Worm (Caenorhabditis elegans) whole organism, L2 larva: ENCODE results near the gene tkr-2.

Source experiments
- F13H6.1 ChIP-seq: sonication (generic microtip); optimal IDR thresholded peaks from 2 replicates; lab custom pipeline; 2016; ENCODE audit warnings: missing genetic modification characterization, missing compliant biosample characterization
- ama-1 ChIP-seq: fragments of 150-350 bp; optimal IDR thresholded peaks from 2 replicates; lab custom pipeline; 2018; ENCODE audit warnings: inconsistent platforms
- ceh-82 ChIP-seq: fragments of 150-350 bp; optimal IDR thresholded peaks from 2 replicates; lab custom pipeline; 2014; ENCODE audit warnings: missing biosample characterization, missing genetic modification characterization
- dmd-4 ChIP-seq: sonication (generic microtip); optimal IDR thresholded peaks from 2 replicates; lab custom pipeline; 2017; ENCODE audit warnings: missing biosample characterization, missing genetic modification characterization
- fos-1 ChIP-seq: fragments of 150-350 bp; optimal IDR thresholded peaks from 2 replicates; lab custom pipeline; 2014; ENCODE audit warnings: missing biosample characterization, missing genetic modification characterization
- lsy-2 ChIP-seq, 2 experiments: fragments of 150-350 bp in 1 of 2; sonication (generic microtip) in 1 of 2; optimal IDR thresholded peaks; 2 replicates each; lab custom pipeline; 2014 to 2017; ENCODE audit warnings: missing biosample characterization in 2 of 2, missing genetic modification characterization in 2 of 2
- mab-5 ChIP-seq: fragments of 150-350 bp; optimal IDR thresholded peaks from 2 replicates; lab custom pipeline; 2014; ENCODE audit warnings: missing biosample characterization, missing genetic modification characterization
- snpc-4 ChIP-seq: fragments of 150-350 bp; optimal IDR thresholded peaks from 2 replicates; lab custom pipeline; 2014; ENCODE audit warnings: missing biosample characterization, missing genetic modification characterization

- TF ChIP-seq F13H6.1 = no peak
- TF ChIP-seq ceh-82 (tag; lab: Kevin White, UChicago) = no peak
- TF ChIP-seq ama-1 (lab: Kevin White, UChicago) = no peak
- no peak for TF ChIP-seq dmd-4
- no peak for TF ChIP-seq mab-5 (tag; lab: Kevin White, UChicago)
- no peak for TF ChIP-seq lsy-2 (tag; optimal IDR thresholded peaks at IDR 0.05; lab: Kevin White, UChicago)
- no peak for TF ChIP-seq snpc-4 (tag; lab: Kevin White, UChicago)
- TF ChIP-seq fos-1 (tag; lab: Kevin White, UChicago) = no peak
These were observed 35.8 kb downstream of the tkr-2 start, which contains the start of the genes F58F9.6 and F58F9.8 for ce11 chrIV:6237508-6238227.
